ENCODE assay signal across 1 fruit fly cellular context in the genomic region with DNA sequence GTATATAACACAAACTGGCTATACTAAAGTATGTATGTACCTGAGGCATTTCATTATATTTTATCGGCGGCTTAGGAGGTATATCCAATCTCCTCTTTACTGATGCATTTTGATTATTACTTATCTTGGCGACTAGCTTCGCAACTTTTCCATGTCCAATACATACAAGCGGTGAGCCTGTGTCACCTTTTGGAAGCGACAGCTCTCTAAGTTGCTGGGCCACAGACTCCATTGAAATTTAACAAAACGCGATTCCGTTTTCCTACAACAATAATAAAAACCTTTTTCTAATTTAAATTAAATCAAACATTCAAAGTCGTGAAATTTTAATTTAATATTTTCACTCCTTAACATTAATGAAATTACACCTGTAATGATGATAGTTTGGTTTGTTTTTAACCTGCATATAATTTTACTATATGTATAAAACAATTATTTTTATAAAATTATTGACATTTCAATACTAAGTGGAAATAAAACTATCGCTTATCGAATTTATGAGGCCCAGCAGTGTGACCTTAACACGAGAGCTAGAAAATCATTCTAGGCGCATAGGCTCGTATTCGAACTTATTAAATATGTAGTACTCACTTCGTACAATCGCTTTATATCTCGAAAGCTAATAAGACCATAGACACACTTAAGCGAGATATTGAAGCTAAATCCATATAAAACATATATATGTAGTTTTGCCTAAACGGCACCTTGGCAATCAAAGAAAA.
A peak's percentile ranks its signal among the peaks of the same experiment; 100 is the strongest.
TF ChIP-seq lines count a peak whose summit lies in the region.

A gene (plus strand): TSS at position 597 of the 722 bp plus-strand sequence.

TF ChIP-seq in whole organism, embryonic, 481 proteins besides CTCF, POLR2A, EP300 and RAD21 (continued from another document):
- TF ChIP-seq Hr39 (optimal IDR thresholded peaks at IDR 0.05; lab: Kevin White, UChicago) (no peak), Mad (GFP tag; optimal IDR thresholded peaks at IDR 0.05; lab: Kevin White, UChicago) (no peak), phol (tag; optimal IDR thresholded peaks at IDR 0.05; lab: Kevin White, UChicago) (peak; percentile 55), sima (GFP tag; optimal IDR thresholded peaks at IDR 0.05; lab: Kevin White, UChicago) (no peak), Ets65A (GFP tag; lab: Kevin White, UChicago) (peak; percentile 89), grau (tag; optimal IDR thresholded peaks at IDR 0.05; lab: Kevin White, UChicago) (peak; percentile 25), Opbp (GFP tag; IDR thresholded peaks at IDR 0.05; lab: Robert Waterston, UW; ENCODE audit: partially characterized antibody) (no peak), twi (tag; optimal IDR thresholded peaks at IDR 0.05; lab: Kevin White, UChicago) (peak; percentile 20), lbe (GFP tag; optimal IDR thresholded peaks at IDR 0.05; lab: Kevin White, UChicago) (no peak), crc (GFP tag; optimal IDR thresholded peaks at IDR 0.05; lab: Kevin White, UChicago) (no peak), ac (GFP tag; optimal IDR thresholded peaks at IDR 0.05; lab: Kevin White, UChicago) (no peak), Scr (GFP tag; IDR thresholded peaks at IDR 0.05; lab: Robert Waterston, UW; ENCODE audit: partially characterized antibody) (no peak), CG3281 (GFP tag; optimal IDR thresholded peaks at IDR 0.05; lab: Kevin White, UChicago) (no peak), CG5180 (GFP tag; optimal IDR thresholded peaks at IDR 0.05; lab: Kevin White, UChicago) (no peak), MESR4 (GFP tag; optimal IDR thresholded peaks at IDR 0.05; lab: Kevin White, UChicago) (peak; percentile 56), CG7556 (GFP tag; optimal IDR thresholded peaks at IDR 0.05; lab: Kevin White, UChicago) (no peak), bab2 (GFP tag; optimal IDR thresholded peaks at IDR 0.05; lab: Kevin White, UChicago) (no peak), CG32532 (GFP tag; IDR thresholded peaks at IDR 0.05; lab: Robert Waterston, UW) (no peak), CG32767 (GFP tag; IDR thresholded peaks at IDR 0.05; lab: Robert Waterston, UW) (no peak), Xrp1 (GFP tag; IDR thresholded peaks at IDR 0.05; lab: Robert Waterston, UW) (no peak), CG2875 (GFP tag; optimal IDR thresholded peaks at IDR 0.05; lab: Kevin White, UChicago) (no peak), CG8281 (tag; optimal IDR thresholded peaks at IDR 0.05; lab: Kevin White, UChicago) (no peak), vfl (GFP tag; optimal IDR thresholded peaks at IDR 0.05; lab: Kevin White, UChicago) (no peak), usp (GFP tag; optimal IDR thresholded peaks at IDR 0.05; lab: Kevin White, UChicago) (no peak), CG31388 (GFP tag; optimal IDR thresholded peaks at IDR 0.05; lab: Kevin White, UChicago) (no peak), sob (GFP tag; IDR thresholded peaks at IDR 0.05; lab: Robert Waterston, UW) (no peak), cwo (GFP tag; optimal IDR thresholded peaks at IDR 0.05; lab: Kevin White, UChicago) (no peak), Hr3 (GFP tag; optimal IDR thresholded peaks at IDR 0.05; lab: Kevin White, UChicago) (no peak), chm (GFP tag; IDR thresholded peaks at IDR 0.05; lab: Robert Waterston, UW) (no peak), zf30C (GFP tag; optimal IDR thresholded peaks at IDR 0.05; lab: Kevin White, UChicago) (no peak), C15 (GFP tag; IDR thresholded peaks at IDR 0.05; lab: Robert Waterston, UW) (no peak), ham (GFP tag; IDR thresholded peaks at IDR 0.05; lab: Robert Waterston, UW) (no peak), wor (GFP tag; IDR thresholded peaks at IDR 0.05; lab: Robert Waterston, UW) (no peak), HmgD (GFP tag; optimal IDR thresholded peaks at IDR 0.05; lab: Kevin White, UChicago) (peak; percentile 47), kay (GFP tag; optimal IDR thresholded peaks at IDR 0.05; lab: Kevin White, UChicago) (no peak), CG17568 (GFP tag; optimal IDR thresholded peaks at IDR 0.05; lab: Kevin White, UChicago) (no peak), eve (GFP tag; optimal IDR thresholded peaks at IDR 0.05; lab: Kevin White, UChicago) (peak in 1 of 2 experiments; percentile 2), CG4707 (GFP tag; optimal IDR thresholded peaks at IDR 0.05; lab: Kevin White, UChicago) (no peak)
